Worm (Caenorhabditis elegans) whole organism, L3 larva: ENCODE results near the gene F37C12.21.

ENCODE experiments used
- aly-2 ChIP-seq: fragments of 150-350 bp; optimal IDR thresholded peaks from 2 replicates; lab custom pipeline; 2014; ENCODE audit warnings: missing biosample characterization, missing genetic modification characterization
- fkh-10 ChIP-seq: sonication (generic microtip); optimal IDR thresholded peaks from 2 replicates; lab custom pipeline; 2017; ENCODE audit warnings: missing biosample characterization, missing genetic modification reagents, missing genetic modification characterization
- nhr-12 ChIP-seq: fragments of 150-350 bp; optimal IDR thresholded peaks from 2 replicates; lab custom pipeline; 2014; ENCODE audit warnings: missing biosample characterization, missing genetic modification characterization
- nhr-77 ChIP-seq: fragments of 150-350 bp; optimal IDR thresholded peaks from 2 replicates; lab custom pipeline; 2014; ENCODE audit warnings: missing biosample characterization, missing genetic modification characterization
- pha-4 ChIP-seq: fragments of 150-350 bp; optimal IDR thresholded peaks from 2 replicates; lab custom pipeline; 2014; ENCODE audit warnings: missing biosample characterization, missing genetic modification reagents, missing genetic modification characterization
- pqm-1 ChIP-seq: fragments of 150-350 bp; optimal IDR thresholded peaks from 2 replicates; lab custom pipeline; 2017; ENCODE audit warnings: missing biosample characterization, missing genetic modification characterization, inconsistent platforms
- zag-1 ChIP-seq: fragments of 150-350 bp; optimal IDR thresholded peaks from 2 replicates; lab custom pipeline; 2014; ENCODE audit warnings: missing biosample characterization, missing genetic modification characterization

ce11 chrIII:7184022-7184421 is 4.1 kb upstream of the F37C12.21 start, which contains the start of gene yju-2:
- TF ChIP-seq pqm-1 (tag; lab: Kevin White, UChicago) (peak; percentile 16), aly-2 (tag; lab: Kevin White, UChicago) (no peak), zag-1 (tag; lab: Kevin White, UChicago) (no peak), nhr-12 (no peak), fkh-10 (no peak), nhr-77 (no peak), pha-4 (tag; lab: Kevin White, UChicago) (peak; percentile 95)
